Worm (Caenorhabditis elegans) whole organism, L3 larva: Measurements from ENCODE around the gene tbc-6.

Source experiments
- R02D3.7 ChIP-seq: fragments of 150-350 bp; optimal IDR thresholded peaks from 2 replicates; lab custom pipeline; 2014; ENCODE audit warnings: missing biosample characterization, missing genetic modification characterization
- ZK546.5 ChIP-seq: sonication (generic microtip); optimal IDR thresholded peaks from 2 replicates; lab custom pipeline; 2017; ENCODE audit warnings: missing biosample characterization, missing genetic modification characterization
- aly-2 ChIP-seq: fragments of 150-350 bp; optimal IDR thresholded peaks from 2 replicates; lab custom pipeline; 2014; ENCODE audit warnings: missing biosample characterization, missing genetic modification characterization
- ama-1 ChIP-seq: fragments of 150-350 bp; optimal IDR thresholded peaks from 2 replicates; lab custom pipeline; 2018
- ceh-28 ChIP-seq: fragments of 150-350 bp; optimal IDR thresholded peaks from 2 replicates; lab custom pipeline; 2014; ENCODE audit warnings: missing biosample characterization, missing genetic modification reagents, missing genetic modification characterization
- ceh-9 ChIP-seq: sonication (generic microtip); optimal IDR thresholded peaks from 2 replicates; lab custom pipeline; 2018; ENCODE audit warnings: missing biosample characterization, missing genetic modification characterization
- egl-5 ChIP-seq: fragments of 150-350 bp; optimal IDR thresholded peaks from 2 replicates; lab custom pipeline; 2017; ENCODE audit warnings: missing biosample characterization, missing genetic modification reagents, missing genetic modification characterization, inconsistent platforms
- elt-1 ChIP-seq: fragments of 150-350 bp; optimal IDR thresholded peaks from 2 replicates; lab custom pipeline; 2014; ENCODE audit warnings: missing biosample characterization, missing genetic modification characterization
- elt-2 ChIP-seq: sonication (generic microtip); optimal IDR thresholded peaks from 2 replicates; lab custom pipeline; 2016; ENCODE audit warnings: missing genetic modification reagents, mild to moderate bottlenecking, missing genetic modification characterization, missing compliant biosample characterization
- elt-3 ChIP-seq, 3 experiments: fragments of 150-350 bp in 1 of 3; sonication (generic microtip) in 2 of 3; optimal IDR thresholded peaks; 2 replicates in 2 of 3; 4 replicates in 1 of 3; lab custom pipeline; 2014 to 2017; ENCODE audit warnings: missing biosample characterization in 3 of 3, missing genetic modification characterization in 3 of 3
- eor-1 ChIP-seq, 2 experiments: fragments of 150-350 bp; optimal IDR thresholded peaks; 2 replicates each; lab custom pipeline; 2014 to 2018; ENCODE audit warnings: missing biosample characterization in 2 of 2, missing genetic modification characterization in 2 of 2
- fkh-10 ChIP-seq: sonication (generic microtip); optimal IDR thresholded peaks from 2 replicates; lab custom pipeline; 2017; ENCODE audit warnings: missing biosample characterization, missing genetic modification reagents, missing genetic modification characterization
- fkh-2 ChIP-seq: fragments of 150-350 bp; optimal IDR thresholded peaks from 2 replicates; lab custom pipeline; 2014; ENCODE audit warnings: missing biosample characterization, missing genetic modification reagents, missing genetic modification characterization
- fos-1 ChIP-seq: fragments of 150-350 bp; optimal IDR thresholded peaks from 2 replicates; lab custom pipeline; 2014; ENCODE audit warnings: missing biosample characterization, missing genetic modification characterization
- hmg-11 ChIP-seq: sonication (generic microtip); optimal IDR thresholded peaks from 2 replicates; lab custom pipeline; 2016; ENCODE audit warnings: missing genetic modification characterization, missing compliant biosample characterization
- jun-1 ChIP-seq: fragments of 150-350 bp; optimal IDR thresholded peaks from 2 replicates; lab custom pipeline; 2014; ENCODE audit warnings: missing biosample characterization, missing genetic modification reagents, missing genetic modification characterization
- lin-15B ChIP-seq: fragments of 150-350 bp; optimal IDR thresholded peaks from 2 replicates; lab custom pipeline; 2014; ENCODE audit warnings: missing biosample characterization, missing genetic modification characterization
- lin-39 ChIP-seq: fragments of 150-350 bp; optimal IDR thresholded peaks from 2 replicates; lab custom pipeline; 2018; ENCODE audit warnings: missing biosample characterization, missing genetic modification reagents, missing genetic modification characterization
- lsy-12 ChIP-seq: sonication (generic microtip); optimal IDR thresholded peaks from 2 replicates; lab custom pipeline; 2016; ENCODE audit warnings: mild to moderate bottlenecking, missing genetic modification characterization, missing compliant biosample characterization
- mdl-1 ChIP-seq: fragments of 150-350 bp; optimal IDR thresholded peaks from 2 replicates; lab custom pipeline; 2014; ENCODE audit warnings: missing biosample characterization, missing genetic modification characterization
- nfya-1 ChIP-seq: sonication (generic microtip); optimal IDR thresholded peaks from 2 replicates; lab custom pipeline; 2017; ENCODE audit warnings: missing genetic modification characterization, mild to moderate bottlenecking, missing compliant biosample characterization, antibody characterized with exemption, moderate library complexity; ENCODE audit not compliant: insufficient read depth
- nhr-11 ChIP-seq: fragments of 150-350 bp; optimal IDR thresholded peaks from 2 replicates; lab custom pipeline; 2014; ENCODE audit warnings: missing biosample characterization, missing genetic modification characterization
- nhr-12 ChIP-seq: fragments of 150-350 bp; optimal IDR thresholded peaks from 2 replicates; lab custom pipeline; 2014; ENCODE audit warnings: missing biosample characterization, missing genetic modification characterization
- nhr-23 ChIP-seq: fragments of 150-350 bp; optimal IDR thresholded peaks from 2 replicates; lab custom pipeline; 2014; ENCODE audit warnings: missing biosample characterization, missing genetic modification reagents, missing genetic modification characterization
- nhr-237 ChIP-seq: fragments of 150-350 bp; optimal IDR thresholded peaks from 2 replicates; lab custom pipeline; 2014; ENCODE audit warnings: missing biosample characterization, missing genetic modification characterization
- nhr-25 ChIP-seq: sonication (generic microtip); optimal IDR thresholded peaks from 2 replicates; lab custom pipeline; 2017; ENCODE audit warnings: missing biosample characterization, missing genetic modification characterization
- nhr-43 ChIP-seq: sonication (generic microtip); optimal IDR thresholded peaks from 2 replicates; lab custom pipeline; 2016; ENCODE audit warnings: mild to moderate bottlenecking, missing genetic modification characterization, missing compliant biosample characterization; ENCODE audit not compliant: poor library complexity, severe bottlenecking
- nhr-76 ChIP-seq: fragments of 150-350 bp; sonication (generic microtip); optimal IDR thresholded peaks from 5 replicates; lab custom pipeline; 2014; ENCODE audit warnings: missing biosample characterization, missing genetic modification characterization
- pqm-1 ChIP-seq: fragments of 150-350 bp; optimal IDR thresholded peaks from 2 replicates; lab custom pipeline; 2017; ENCODE audit warnings: missing biosample characterization, missing genetic modification characterization, inconsistent platforms
- sea-2 ChIP-seq: fragments of 150-350 bp; sonication (generic microtip); optimal IDR thresholded peaks from 4 replicates; lab custom pipeline; 2014; ENCODE audit warnings: missing biosample characterization, missing genetic modification reagents, missing genetic modification characterization
- snpc-4 ChIP-seq: fragments of 150-350 bp; optimal IDR thresholded peaks from 2 replicates; lab custom pipeline; 2014; ENCODE audit warnings: missing biosample characterization, missing genetic modification characterization
- unc-62 ChIP-seq: fragments of 150-350 bp; sonication (generic microtip); optimal IDR thresholded peaks from 4 replicates; lab custom pipeline; 2014; ENCODE audit warnings: missing biosample characterization, missing genetic modification reagents, missing genetic modification characterization
- zag-1 ChIP-seq: fragments of 150-350 bp; optimal IDR thresholded peaks from 2 replicates; lab custom pipeline; 2014; ENCODE audit warnings: missing biosample characterization, missing genetic modification characterization
- ztf-11 ChIP-seq: fragments of 150-350 bp; optimal IDR thresholded peaks from 2 replicates; lab custom pipeline; 2014; ENCODE audit warnings: missing biosample characterization, missing genetic modification characterization

The tbc-6 gene

ce11 chrII:6876957-6877356 is 29.0 kb downstream of the tbc-6 start, which contains the start of gene slc-36.5:
Gene slc-36.5 (minus strand): TSS chrII:6877057.
- TF ChIP-seq fkh-10: no peak
- no peak for TF ChIP-seq lin-15B (tag; lab: Kevin White, UChicago)
- no peak for TF ChIP-seq nfya-1
- TF ChIP-seq ceh-9: no peak
- no peak for TF ChIP-seq unc-62 (GFP tag; lab: Kevin White, UChicago)
- TF ChIP-seq aly-2 (tag; lab: Kevin White, UChicago): no peak
- TF ChIP-seq egl-5 (tag; lab: Kevin White, UChicago): no peak
- no peak for TF ChIP-seq nhr-43 (tag; lab: Kevin White, UChicago)
- TF ChIP-seq nhr-237 (tag; lab: Kevin White, UChicago): no peak
- no peak for TF ChIP-seq mdl-1
- TF ChIP-seq ZK546.5: no peak
- TF ChIP-seq fkh-2 (tag; lab: Kevin White, UChicago): no peak
- TF ChIP-seq elt-1 (tag; lab: Kevin White, UChicago): no peak
- no peak for TF ChIP-seq nhr-11 (tag; lab: Kevin White, UChicago)
- TF ChIP-seq elt-3 (tag; optimal IDR thresholded peaks at IDR 0.05; lab: Kevin White, UChicago): no peak
- no peak for TF ChIP-seq hmg-11 (tag; lab: Kevin White, UChicago)
- no peak for TF ChIP-seq ama-1 (lab: Kevin White, UChicago)
- no peak for TF ChIP-seq R02D3.7 (tag; lab: Kevin White, UChicago)
- TF ChIP-seq sea-2 (GFP tag; lab: Kevin White, UChicago): no peak

DNA sequence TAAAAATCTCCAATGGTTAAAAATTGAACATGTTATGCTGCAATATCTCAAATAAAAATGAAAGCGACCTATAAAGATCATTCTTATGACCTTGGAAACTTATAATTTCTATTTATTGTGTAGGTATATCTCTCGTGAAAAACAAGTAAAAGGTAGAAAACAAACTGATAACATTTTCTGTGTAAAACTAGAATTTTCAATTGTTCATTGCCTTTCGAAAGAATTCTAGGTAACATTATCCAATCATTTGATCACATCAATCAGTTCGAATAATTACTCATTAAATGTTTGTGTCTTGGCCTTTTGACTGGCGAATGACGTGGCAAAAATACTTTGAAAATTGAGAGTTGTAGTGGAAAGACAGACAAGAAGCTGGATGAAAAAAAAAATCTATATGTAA is 30.0 kb downstream of the tbc-6 start:
- TF ChIP-seq fkh-2 (tag; lab: Kevin White, UChicago): no peak
- no peak for TF ChIP-seq nhr-12 (tag; lab: Kevin White, UChicago)
- TF ChIP-seq nhr-25 (tag; lab: Kevin White, UChicago): no peak
- TF ChIP-seq nfya-1: no peak

ce11 chrII:6880067-6880466 is 32.1 kb downstream of the tbc-6 start, which contains the start of gene C44B7.7:
Gene C44B7.7 (minus strand): TSS chrII:6880167.
- TF ChIP-seq zag-1: no peak
- no peak for TF ChIP-seq fkh-2 (tag; lab: Kevin White, UChicago)
- TF ChIP-seq, all 47 proteins: peak for 0

DNA sequence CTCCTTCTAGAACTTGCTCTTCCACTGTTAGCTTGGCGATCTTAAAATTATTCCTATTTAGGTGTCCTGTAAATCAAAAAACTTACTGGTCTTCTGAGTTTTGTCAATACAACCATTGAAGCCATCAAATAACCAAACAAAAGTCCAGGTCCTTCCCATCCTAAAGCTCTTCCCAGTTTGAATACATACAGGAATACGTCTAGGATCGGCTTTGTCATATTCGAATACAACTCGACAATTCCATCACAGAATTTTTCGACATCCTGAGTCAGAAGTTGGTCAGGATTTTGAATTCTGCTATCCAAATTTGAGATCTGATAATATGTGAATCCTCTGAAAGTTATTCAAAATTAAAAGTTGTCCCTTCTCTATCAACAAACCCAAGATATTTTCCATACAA is 34.4 kb downstream of the tbc-6 start:
- TF ChIP-seq fos-1: no peak

DNA sequence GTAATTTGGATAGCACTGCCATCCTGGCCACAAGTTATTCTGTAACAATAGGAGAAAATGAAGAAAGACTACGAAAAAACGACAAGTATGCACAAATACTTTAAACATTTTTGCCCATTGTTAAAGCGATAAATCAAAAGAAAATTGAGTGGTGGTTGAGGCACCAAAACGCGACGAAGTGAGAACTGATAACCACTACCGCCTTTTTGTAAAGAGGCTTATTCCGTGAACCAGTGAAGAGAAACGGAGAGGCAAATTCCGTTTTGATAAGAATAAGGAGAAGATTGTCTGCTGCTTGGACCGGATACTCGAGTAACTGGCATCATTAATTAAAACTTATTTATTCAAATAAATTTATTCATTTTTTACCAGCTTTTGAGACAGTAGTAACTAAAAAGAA is 35.8 kb downstream of the tbc-6 start, which contains the start of gene pmp-1:
TSS of gene pmp-1 (minus strand) at position 39 of the 400 bp plus-strand sequence.
- peak; percentile 80 for TF ChIP-seq elt-2 (tag; lab: Kevin White, UChicago)
- no peak for TF ChIP-seq jun-1 (tag; lab: Kevin White, UChicago)
- peak; percentile 54 for TF ChIP-seq pqm-1 (tag; lab: Kevin White, UChicago)
- no peak for TF ChIP-seq mdl-1

DNA sequence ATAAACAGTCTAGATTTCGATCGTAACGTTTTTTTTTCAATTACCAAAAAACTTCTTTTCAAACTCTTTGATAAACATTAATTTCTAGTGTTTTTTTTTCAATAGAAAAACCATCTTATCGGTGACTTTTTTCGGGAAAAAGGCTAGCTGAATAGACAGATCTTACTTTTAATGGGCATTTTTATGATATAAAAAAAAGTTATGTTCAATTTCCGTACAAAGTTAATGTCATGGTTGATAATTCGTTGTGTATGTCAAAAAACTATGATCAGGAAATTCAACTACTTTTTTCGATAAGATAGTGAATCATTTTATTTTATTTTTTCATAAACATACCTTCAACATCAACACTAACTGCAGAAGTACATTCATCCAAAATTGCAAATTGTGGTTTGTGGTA is 36.6 kb downstream of the tbc-6 start:
- peak; percentile 64 for TF ChIP-seq elt-2 (tag; lab: Kevin White, UChicago)
- TF ChIP-seq eor-1 (tag; optimal IDR thresholded peaks at IDR 0.05; lab: Kevin White, UChicago): no peak

- TF ChIP-seq zag-1 (no peak), lsy-12 (tag; lab: Kevin White, UChicago) (no peak), ama-1 (lab: Kevin White, UChicago) (no peak), nhr-43 (tag; lab: Kevin White, UChicago) (peak; percentile 18), nhr-237 (tag; lab: Kevin White, UChicago) (no peak), lin-15B (tag; lab: Kevin White, UChicago) (no peak), ceh-28 (tag; lab: Kevin White, UChicago) (peak; percentile 6), egl-5 (tag; lab: Kevin White, UChicago) (no peak), pqm-1 (tag; lab: Kevin White, UChicago) (peak; percentile 8), snpc-4 (no peak), fkh-10 (no peak), nhr-23 (tag; lab: Kevin White, UChicago) (peak; percentile 11), lin-39 (no peak), nhr-76 (tag; lab: Kevin White, UChicago) (peak; percentile 42), ztf-11 (tag; lab: Kevin White, UChicago) (no peak), ZK546.5 (no peak), elt-2 (tag; lab: Kevin White, UChicago) (peak; percentile 40)
These were observed 39.5 kb downstream of the tbc-6 start, which contains the start of gene pmp-2 for ce11 chrII:6887319-6888005. Gene pmp-2 (minus strand): TSS chrII:6887805.
